Fruit fly (Drosophila melanogaster) Kc167 (cell line): Measurements from ENCODE around the gene Gr10b.
A peak's percentile ranks its signal among the peaks of the same experiment; 100 is the strongest.

ENCODE experiments used
- psq ChIP-seq: fragments of >200 bp; optimal IDR thresholded peaks from 2 replicates; lab custom pipeline; 2017; ENCODE audit warnings: missing external identifiers
- ttk ChIP-seq: sonication (Bioruptor generic); optimal IDR thresholded peaks from 2 replicates; lab custom pipeline; 2017; ENCODE audit warnings: missing external identifiers

Gr10b gene

DNA sequence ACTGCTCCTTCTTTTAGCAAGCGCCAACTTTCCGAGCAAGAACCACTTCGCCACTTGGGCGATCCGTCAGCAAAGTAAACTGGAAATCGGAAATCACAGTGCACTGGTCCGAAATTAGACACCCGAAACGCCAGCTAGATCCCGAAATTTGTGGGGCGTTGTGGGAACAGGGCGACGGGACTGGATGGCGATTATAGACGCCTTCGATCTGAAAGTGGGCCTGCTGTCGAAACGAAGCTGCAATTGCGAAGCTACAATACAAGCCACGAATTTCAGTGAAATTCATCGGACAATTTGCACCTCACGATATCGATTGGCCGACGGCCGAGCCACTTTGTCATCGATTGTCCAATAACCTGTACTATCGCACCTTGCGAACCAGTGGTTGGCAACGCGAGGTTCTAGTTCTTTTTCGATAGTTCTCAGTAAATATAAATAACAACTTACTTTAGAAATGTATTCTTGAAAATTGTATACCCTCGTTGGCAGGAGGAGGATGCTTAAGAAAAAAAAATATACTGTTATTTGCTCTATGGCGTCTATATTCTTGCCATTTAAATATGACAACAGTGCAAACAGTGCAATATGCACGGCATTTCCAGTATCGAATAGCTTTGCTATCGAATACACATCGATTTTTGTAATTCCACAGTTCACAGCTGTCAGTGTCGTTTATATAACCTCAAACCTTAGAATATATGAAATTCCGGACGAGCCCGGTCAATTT lies 45.0 kb downstream of the Gr10b start, which contains the start of the genes hop and Tim8:
Gene hop, minus strand, starts transcription at position 316 of the 727 bp plus-strand sequence.
Gene Tim8, plus strand, starts transcription at position 663 of the 727 bp plus-strand sequence.
- TF ChIP-seq psq (lab: Kevin White, UChicago): peak; percentile 90
- no peak for TF ChIP-seq ttk (lab: Kevin White, UChicago)
